Fruit fly (Drosophila melanogaster) whole organism, embryonic: ENCODE measurements around the gene Tmhs.
A peak's percentile ranks its signal among the peaks of the same experiment; 100 is the strongest.

Experiments
- Abd-B ChIP-seq: fragments of 200-800 bp; sonication (Bioruptor generic); optimal IDR thresholded peaks from 2 replicates; lab custom pipeline; 2018; ENCODE audit warnings: missing biosample characterization, mild to moderate bottlenecking, missing genetic modification characterization, moderate library complexity
- Adf1 ChIP-seq: fragments of 200-800 bp; sonication (Bioruptor generic); IDR thresholded peaks from 2 replicates; pipeline ENCODE4 v1.3.6; 2022; ENCODE audit warnings: missing biosample characterization, missing genetic modification characterization
- Atf6 ChIP-seq: fragments of 200-800 bp; sonication (Bioruptor generic); IDR thresholded peaks from 2 replicates; pipeline ENCODE4 v1.3.6; 2022; ENCODE audit warnings: missing biosample characterization, missing genetic modification characterization
- Blimp-1 ChIP-seq: fragments of 200-800 bp; sonication (Bioruptor generic); optimal IDR thresholded peaks from 3 replicates; lab custom pipeline; 2018; ENCODE audit warnings: missing biosample characterization, missing genetic modification characterization, mild to moderate bottlenecking, moderate library complexity, missing genetic modification reagents
- CG10274 ChIP-seq: fragments of 200-800 bp; sonication (Bioruptor generic); optimal IDR thresholded peaks from 3 replicates; lab custom pipeline; 2017; ENCODE audit warnings: missing biosample characterization, mild to moderate bottlenecking, missing genetic modification characterization
- CG10543 ChIP-seq: fragments of 200-800 bp; sonication (Bioruptor generic); optimal IDR thresholded peaks from 3 replicates; lab custom pipeline; 2017; ENCODE audit warnings: missing biosample characterization, mild to moderate bottlenecking, missing genetic modification characterization, moderate library complexity
- CG12236 ChIP-seq: fragments of 200-800 bp; sonication (Bioruptor generic); optimal IDR thresholded peaks from 2 replicates; lab custom pipeline; 2016; ENCODE audit warnings: missing biosample characterization, missing genetic modification characterization
- CG1233 ChIP-seq: fragments of 200-800 bp; sonication (Bioruptor generic); optimal IDR thresholded peaks from 4 replicates; lab custom pipeline; 2018; ENCODE audit warnings: missing biosample characterization, mild to moderate bottlenecking, missing genetic modification characterization
- CG15011 ChIP-seq: fragments of 200-800 bp; sonication (Bioruptor generic); optimal IDR thresholded peaks from 3 replicates; lab custom pipeline; 2018; ENCODE audit warnings: missing biosample characterization, mild to moderate bottlenecking, missing genetic modification characterization
- CG17186 ChIP-seq: fragments of 200-800 bp; sonication (Bioruptor generic); optimal IDR thresholded peaks from 3 replicates; lab custom pipeline; 2017; ENCODE audit warnings: missing biosample characterization, missing genetic modification reagents, missing genetic modification characterization
- CG17912 ChIP-seq: fragments of 200-800 bp; sonication (Bioruptor generic); optimal IDR thresholded peaks from 2 replicates; lab custom pipeline; 2018; ENCODE audit warnings: missing biosample characterization, mild to moderate bottlenecking, missing genetic modification characterization
- CG18764 ChIP-seq: fragments of 200-800 bp; sonication (Bioruptor generic); optimal IDR thresholded peaks from 3 replicates; lab custom pipeline; 2016; ENCODE audit warnings: missing biosample characterization, missing genetic modification characterization
- CG33213 ChIP-seq: fragments of 200-800 bp; sonication (Bioruptor generic); optimal IDR thresholded peaks from 3 replicates; lab custom pipeline; 2016; ENCODE audit warnings: missing biosample characterization, missing genetic modification characterization
- CG34376 ChIP-seq: fragments of 200-800 bp; sonication (Bioruptor generic); optimal IDR thresholded peaks from 2 replicates; lab custom pipeline; 2018; ENCODE audit warnings: missing biosample characterization, mild to moderate bottlenecking, missing genetic modification characterization
- CG3847 ChIP-seq: fragments of 200-800 bp; sonication (Bioruptor generic); IDR thresholded peaks from 2 replicates; pipeline ENCODE4 v1.3.6; 2022; ENCODE audit warnings: missing biosample characterization, missing genetic modification characterization
- CG3995 ChIP-seq: fragments of 200-800 bp; sonication (Bioruptor generic); optimal IDR thresholded peaks from 3 replicates; lab custom pipeline; 2016; ENCODE audit warnings: missing biosample characterization, missing genetic modification characterization
- CG4282 ChIP-seq: fragments of 200-800 bp; sonication (Bioruptor generic); optimal IDR thresholded peaks from 2 replicates; lab custom pipeline; 2016; ENCODE audit warnings: missing biosample characterization, missing genetic modification characterization
- CG4360 ChIP-seq: fragments of 200-800 bp; sonication (Bioruptor generic); IDR thresholded peaks from 2 replicates; pipeline ENCODE4 v1.3.6; 2022; ENCODE audit warnings: missing biosample characterization, missing genetic modification characterization
- CG4404 ChIP-seq: fragments of 200-800 bp; sonication (Bioruptor generic); IDR thresholded peaks from 2 replicates; pipeline ENCODE4 v1.3.6; 2022; ENCODE audit warnings: missing biosample characterization, missing genetic modification characterization
- CG8281 ChIP-seq: fragments of 200-800 bp; sonication (Bioruptor generic); optimal IDR thresholded peaks from 2 replicates; lab custom pipeline; 2018; ENCODE audit warnings: missing biosample characterization, mild to moderate bottlenecking, missing genetic modification characterization, moderate library complexity
- CG8944 ChIP-seq: fragments of 200-800 bp; sonication (Bioruptor generic); optimal IDR thresholded peaks from 3 replicates; lab custom pipeline; 2016; ENCODE audit warnings: missing biosample characterization, missing genetic modification characterization
- CG9797 ChIP-seq: fragments of 200-800 bp; sonication (Bioruptor generic); optimal IDR thresholded peaks from 3 replicates; lab custom pipeline; 2018; ENCODE audit warnings: missing biosample characterization, mild to moderate bottlenecking, missing genetic modification characterization
- Dad ChIP-seq: fragments of 200-800 bp; sonication (Bioruptor generic); optimal IDR thresholded peaks from 3 replicates; lab custom pipeline; 2016; ENCODE audit warnings: missing biosample characterization, missing genetic modification characterization
- Drgx ChIP-seq: fragments of 200-800 bp; sonication (Bioruptor generic); IDR thresholded peaks from 2 replicates; pipeline ENCODE4 v1.3.6; 2022; ENCODE audit warnings: missing biosample characterization, missing genetic modification characterization
- HHEX ChIP-seq: fragments of 200-800 bp; sonication (Bioruptor generic); optimal IDR thresholded peaks from 3 replicates; lab custom pipeline; 2017; ENCODE audit warnings: missing biosample characterization, mild to moderate bottlenecking, missing genetic modification characterization, missing genetic modification reagents
- Hey ChIP-seq: fragments of 200-800 bp; sonication (Bioruptor generic); optimal IDR thresholded peaks from 3 replicates; lab custom pipeline; 2018; ENCODE audit warnings: missing biosample characterization, mild to moderate bottlenecking, missing genetic modification characterization
- Hmr ChIP-seq: fragments of 200-800 bp; sonication (Bioruptor generic); optimal IDR thresholded peaks from 3 replicates; lab custom pipeline; 2017; ENCODE audit warnings: mild to moderate bottlenecking, missing biosample characterization, missing genetic modification reagents, missing genetic modification characterization
- Hr39 ChIP-seq: fragments of >200 bp; optimal IDR thresholded peaks from 2 replicates; lab custom pipeline; 2017
- Mes4 ChIP-seq: fragments of 200-800 bp; sonication (Bioruptor generic); optimal IDR thresholded peaks from 2 replicates; lab custom pipeline; 2016; ENCODE audit warnings: missing biosample characterization, missing genetic modification characterization
- Rfx ChIP-seq: fragments of 200-800 bp; sonication (Bioruptor generic); IDR thresholded peaks from 2 replicates; pipeline ENCODE4 v1.3.6; 2022; ENCODE audit warnings: missing biosample characterization, missing genetic modification characterization
- Ssrp ChIP-seq: fragments of 200-800 bp; sonication (Bioruptor generic); optimal IDR thresholded peaks from 2 replicates; lab custom pipeline; 2018; ENCODE audit warnings: missing biosample characterization, mild to moderate bottlenecking, missing genetic modification characterization, moderate library complexity
- abd-A ChIP-seq: fragments of 200-800 bp; sonication (Bioruptor generic); optimal IDR thresholded peaks from 3 replicates; lab custom pipeline; 2019; ENCODE audit warnings: missing biosample characterization, mild to moderate bottlenecking, missing genetic modification characterization, moderate library complexity
- chinmo ChIP-seq: fragments of 200-800 bp; sonication (Bioruptor generic); IDR thresholded peaks from 4 replicates; pipeline ENCODE4 v1.3.6; 2022; ENCODE audit warnings: missing biosample characterization, missing genetic modification characterization; ENCODE audit not compliant: partially characterized antibody
- corto ChIP-seq: fragments of 200-800 bp; sonication (Bioruptor generic); optimal IDR thresholded peaks from 2 replicates; lab custom pipeline; 2016; ENCODE audit warnings: missing biosample characterization, mild to moderate bottlenecking, missing genetic modification characterization, moderate library complexity
- dimm ChIP-seq: fragments of 200-800 bp; sonication (Bioruptor generic); IDR thresholded peaks from 2 replicates; pipeline ENCODE4 v1.3.6; 2022; ENCODE audit warnings: missing biosample characterization, missing genetic modification characterization
- emc ChIP-seq: fragments of 200-800 bp; sonication (Bioruptor generic); optimal IDR thresholded peaks from 2 replicates; lab custom pipeline; 2016; ENCODE audit warnings: missing biosample characterization, missing genetic modification characterization
- gfzf ChIP-seq: fragments of 200-800 bp; sonication (Bioruptor generic); optimal IDR thresholded peaks from 2 replicates; lab custom pipeline; 2016; ENCODE audit warnings: missing biosample characterization, mild to moderate bottlenecking, missing genetic modification characterization, moderate library complexity
- jumu ChIP-seq: fragments of 200-800 bp; sonication (Bioruptor generic); optimal IDR thresholded peaks from 3 replicates; lab custom pipeline; 2016; ENCODE audit warnings: missing biosample characterization, missing genetic modification characterization
- kah ChIP-seq: fragments of 200-800 bp; sonication (Bioruptor generic); optimal IDR thresholded peaks from 2 replicates; lab custom pipeline; 2018; ENCODE audit warnings: missing biosample characterization, mild to moderate bottlenecking, missing genetic modification characterization
- mirr ChIP-seq: fragments of 200-800 bp; sonication (Bioruptor generic); optimal IDR thresholded peaks from 3 replicates; lab custom pipeline; 2018; ENCODE audit warnings: missing biosample characterization, mild to moderate bottlenecking, missing genetic modification characterization
- onecut ChIP-seq: fragments of 200-800 bp; sonication (Bioruptor generic); IDR thresholded peaks from 2 replicates; pipeline ENCODE4 v1.3.6; 2022; ENCODE audit warnings: missing biosample characterization, missing genetic modification characterization
- pnt ChIP-seq: fragments of 200-800 bp; sonication (Bioruptor generic); optimal IDR thresholded peaks from 3 replicates; lab custom pipeline; 2016; ENCODE audit warnings: missing biosample characterization, missing genetic modification characterization
- repo ChIP-seq: fragments of 200-800 bp; sonication (Bioruptor generic); optimal IDR thresholded peaks from 2 replicates; lab custom pipeline; 2016; ENCODE audit warnings: missing biosample characterization, missing genetic modification characterization
- ro ChIP-seq: fragments of 200-800 bp; sonication (Bioruptor generic); IDR thresholded peaks from 2 replicates; pipeline ENCODE4 v1.3.6; 2022; ENCODE audit warnings: missing biosample characterization, missing genetic modification characterization
- run ChIP-seq: fragments of 200-800 bp; sonication (Bioruptor generic); optimal IDR thresholded peaks from 3 replicates; lab custom pipeline; 2018; ENCODE audit warnings: missing biosample characterization, mild to moderate bottlenecking, missing genetic modification characterization
- seq ChIP-seq: fragments of 200-800 bp; sonication (Bioruptor generic); IDR thresholded peaks from 2 replicates; pipeline ENCODE4 v1.3.6; 2022; ENCODE audit warnings: missing biosample characterization, missing genetic modification characterization
- slbo ChIP-seq: fragments of 200-800 bp; sonication (Bioruptor generic); IDR thresholded peaks from 2 replicates; pipeline ENCODE4 v1.3.6; 2022; ENCODE audit warnings: missing biosample characterization, missing genetic modification characterization
- tin ChIP-seq: fragments of 200-800 bp; sonication (Bioruptor generic); optimal IDR thresholded peaks from 3 replicates; lab custom pipeline; 2016; ENCODE audit warnings: missing biosample characterization, missing genetic modification characterization
- vvl ChIP-seq: fragments of 200-800 bp; sonication (Bioruptor generic); IDR thresholded peaks from 2 replicates; pipeline ENCODE4 v1.3.6; 2022; ENCODE audit warnings: missing biosample characterization, missing genetic modification characterization

Gene Tmhs

DNA sequence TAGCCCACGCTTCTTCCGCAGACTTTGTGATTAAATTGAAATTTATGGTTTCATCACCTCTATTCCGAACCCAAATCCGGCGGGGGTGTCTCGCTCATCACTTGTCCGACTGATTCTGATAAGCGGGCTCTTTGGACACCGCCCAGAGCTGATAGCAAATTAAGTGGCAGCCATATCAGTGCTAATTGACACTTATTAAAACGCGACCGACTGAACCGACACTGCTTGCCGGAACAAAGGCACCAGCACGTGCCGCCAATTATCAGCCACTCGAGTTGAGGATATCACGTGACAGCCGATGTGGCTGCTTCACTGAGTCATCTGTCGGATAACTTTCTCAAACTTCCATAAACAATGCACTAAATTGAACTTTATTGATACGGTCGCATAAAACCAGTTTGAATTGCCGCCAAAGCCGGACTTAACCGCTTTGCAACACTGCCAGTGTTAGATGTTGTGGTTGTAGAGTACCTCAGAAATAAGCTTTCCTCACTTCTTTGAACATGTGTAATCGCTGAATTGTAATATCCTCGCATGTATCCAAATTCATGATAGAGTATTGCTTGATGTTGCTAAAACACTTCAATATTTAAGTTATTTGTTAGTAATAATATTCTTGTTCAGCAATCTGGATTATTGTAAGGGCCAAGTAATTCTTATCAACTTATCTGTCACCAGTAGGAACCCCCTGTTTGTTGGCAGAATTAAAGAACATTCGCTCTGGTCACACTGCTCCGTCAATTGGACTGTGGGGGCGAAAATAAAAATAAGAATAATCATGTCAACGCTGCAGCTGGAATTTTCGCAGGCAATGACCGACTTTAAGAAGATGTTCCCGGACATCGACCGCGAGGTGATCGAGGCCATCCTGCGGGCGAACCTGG lies 28.7 kb upstream of the Tmhs start, which contains the start of gene CG12024 (continued):
- TF ChIP-seq Blimp-1 (GFP tag; lab: Kevin White, UChicago) (peak; percentile 54), emc (GFP tag; lab: Kevin White, UChicago) (peak; percentile 69), Atf6 (peak; percentile 55; the same call in 1 of the 2 replicates), Ssrp (tag; lab: Kevin White, UChicago) (peak; percentile 70), Dad (GFP tag; lab: Kevin White, UChicago) (peak; percentile 62), CG15011 (GFP tag; lab: Kevin White, UChicago) (peak; percentile 24), Hey (tag; lab: Kevin White, UChicago) (peak; percentile 80), CG18764 (GFP tag; lab: Kevin White, UChicago) (peak; percentile 40), CG33213 (GFP tag; lab: Kevin White, UChicago) (peak; percentile 77), CG4404 (peak; percentile 60), chinmo (GFP tag; lab: Robert Waterston, UW) (no peak), CG8281 (tag; lab: Kevin White, UChicago) (peak; percentile 31), repo (GFP tag; lab: Kevin White, UChicago) (peak; percentile 32), CG12236 (GFP tag; lab: Kevin White, UChicago) (no peak), CG3995 (GFP tag; lab: Kevin White, UChicago) (peak; percentile 74), ro (GFP tag; lab: Robert Waterston, UW) (no peak), run (tag; lab: Kevin White, UChicago) (no peak), CG8944 (GFP tag; lab: Kevin White, UChicago) (peak; percentile 73), vvl (GFP tag; lab: Robert Waterston, UW) (no peak; the same call in 1 of the 2 replicates), Abd-B (GFP tag; lab: Kevin White, UChicago) (peak; percentile 89), pnt (peak; percentile 66), CG4360 (no peak), corto (GFP tag; lab: Kevin White, UChicago) (no peak), tin (GFP tag; lab: Kevin White, UChicago) (peak; percentile 79), dimm (no peak), CG34376 (GFP tag; lab: Kevin White, UChicago) (no peak), CG9797 (peak; percentile 88), Adf1 (GFP tag; lab: Robert Waterston, UW) (no peak), Drgx (GFP tag; lab: Robert Waterston, UW) (peak; percentile 31; the same call in 1 of the 2 replicates), slbo (GFP tag; lab: Robert Waterston, UW) (peak; percentile 81), mirr (GFP tag; lab: Kevin White, UChicago) (peak; percentile 18), CG3847 (peak; percentile 90), Mes4 (GFP tag; lab: Kevin White, UChicago) (peak; percentile 45), Hmr (GFP tag; lab: Kevin White, UChicago) (peak; percentile 58), HHEX (GFP tag; lab: Kevin White, UChicago) (peak; percentile 46), CG1233 (GFP tag; lab: Kevin White, UChicago) (peak; percentile 54), kah (no peak), Rfx (GFP tag; lab: Robert Waterston, UW) (peak; percentile 77), CG17912 (peak; percentile 43), onecut (GFP tag; lab: Robert Waterston, UW) (peak; percentile 53), jumu (peak; percentile 74), CG10274 (GFP tag; lab: Kevin White, UChicago) (peak; percentile 5), CG17186 (GFP tag; lab: Kevin White, UChicago) (peak; percentile 71), gfzf (GFP tag; lab: Kevin White, UChicago) (peak; percentile 86), Hr39 (lab: Kevin White, UChicago) (no peak), seq (GFP tag; lab: Robert Waterston, UW) (no peak), abd-A (tag; lab: Kevin White, UChicago) (no peak), CG4282 (GFP tag; lab: Kevin White, UChicago) (peak; percentile 67), CG10543 (GFP tag; lab: Kevin White, UChicago) (peak; percentile 84)
